Fruit fly (Drosophila melanogaster) whole organism, embryonic: Measurements from ENCODE around the gene CG7272.

Source experiments
- B-H2 ChIP-seq: fragments of 200-800 bp; sonication (Bioruptor generic); optimal IDR thresholded peaks from 2 replicates; lab custom pipeline; 2018; ENCODE audit warnings: missing biosample characterization, mild to moderate bottlenecking, missing genetic modification characterization
- C15 ChIP-seq: fragments of 200-800 bp; sonication (Bioruptor generic); IDR thresholded peaks from 3 replicates; pipeline ENCODE4 v1.3.6; 2022; ENCODE audit warnings: missing biosample characterization, missing genetic modification characterization
- CG10462 ChIP-seq: fragments of 200-800 bp; sonication (Bioruptor generic); optimal IDR thresholded peaks from 2 replicates; lab custom pipeline; 2016; ENCODE audit warnings: missing biosample characterization, missing genetic modification characterization
- CG10959 ChIP-seq: fragments of 200-800 bp; sonication (Bioruptor generic); IDR thresholded peaks from 2 replicates; pipeline ENCODE4 v1.3.6; 2022; ENCODE audit warnings: missing biosample characterization, missing genetic modification characterization
- CG12299 ChIP-seq: fragments of 200-800 bp; sonication (Bioruptor generic); optimal IDR thresholded peaks from 2 replicates; lab custom pipeline; 2018; ENCODE audit warnings: missing biosample characterization, mild to moderate bottlenecking, missing genetic modification characterization
- CG12391 ChIP-seq: fragments of 200-800 bp; sonication (Bioruptor generic); optimal IDR thresholded peaks from 3 replicates; lab custom pipeline; 2018; ENCODE audit warnings: missing biosample characterization, mild to moderate bottlenecking, missing genetic modification characterization, moderate library complexity
- CG12769 ChIP-seq: fragments of 200-800 bp; sonication (Bioruptor generic); optimal IDR thresholded peaks from 2 replicates; lab custom pipeline; 2019; ENCODE audit warnings: missing biosample characterization, mild to moderate bottlenecking, missing genetic modification characterization, moderate library complexity
- CG14667 ChIP-seq: fragments of 200-800 bp; sonication (Bioruptor generic); IDR thresholded peaks from 2 replicates; pipeline ENCODE4 v1.3.6; 2022; ENCODE audit warnings: missing biosample characterization, missing genetic modification characterization
- CG15696 ChIP-seq: fragments of 200-800 bp; sonication (Bioruptor generic); optimal IDR thresholded peaks from 2 replicates; lab custom pipeline; 2019; ENCODE audit warnings: missing biosample characterization, mild to moderate bottlenecking, missing genetic modification characterization, moderate library complexity
- CG18619 ChIP-seq: fragments of 200-800 bp; sonication (Bioruptor generic); optimal IDR thresholded peaks from 3 replicates; lab custom pipeline; 2017; ENCODE audit warnings: missing biosample characterization, mild to moderate bottlenecking, missing genetic modification characterization
- CG2712 ChIP-seq: fragments of 200-800 bp; optimal IDR thresholded peaks from 3 replicates; lab custom pipeline; 2019; ENCODE audit warnings: missing biosample characterization, mild to moderate bottlenecking, missing genetic modification characterization, moderate library complexity
- CG30403 ChIP-seq: fragments of 200-800 bp; sonication (Bioruptor generic); optimal IDR thresholded peaks from 3 replicates; lab custom pipeline; 2016; ENCODE audit warnings: missing biosample characterization, missing genetic modification characterization
- CG3847 ChIP-seq: fragments of 200-800 bp; sonication (Bioruptor generic); IDR thresholded peaks from 2 replicates; pipeline ENCODE4 v1.3.6; 2022; ENCODE audit warnings: missing biosample characterization, missing genetic modification characterization
- CG4328 ChIP-seq: fragments of 200-800 bp; sonication (Bioruptor generic); optimal IDR thresholded peaks from 3 replicates; lab custom pipeline; 2017; ENCODE audit warnings: missing biosample characterization, missing genetic modification reagents, missing genetic modification characterization
- CG4730 ChIP-seq: fragments of 200-800 bp; sonication (Bioruptor generic); IDR thresholded peaks from 2 replicates; pipeline ENCODE4 v1.3.6; 2022; ENCODE audit warnings: missing biosample characterization, missing genetic modification characterization
- CG5245 ChIP-seq: fragments of 200-800 bp; sonication (Bioruptor generic); optimal IDR thresholded peaks from 3 replicates; lab custom pipeline; 2016; ENCODE audit warnings: missing biosample characterization, missing genetic modification characterization
- CG6272 ChIP-seq: fragments of 200-800 bp; sonication (Bioruptor generic); IDR thresholded peaks from 2 replicates; pipeline ENCODE4 v1.3.6; 2022; ENCODE audit warnings: missing biosample characterization, missing genetic modification characterization
- CG6813 ChIP-seq: fragments of 200-800 bp; sonication (Bioruptor generic); optimal IDR thresholded peaks from 2 replicates; lab custom pipeline; 2017; ENCODE audit warnings: missing biosample characterization, missing genetic modification characterization, mild to moderate bottlenecking, moderate library complexity, missing genetic modification reagents
- CG7271 ChIP-seq: fragments of 200-800 bp; sonication (Bioruptor generic); optimal IDR thresholded peaks from 2 replicates; lab custom pipeline; 2018; ENCODE audit warnings: missing biosample characterization, mild to moderate bottlenecking, missing genetic modification characterization, moderate library complexity
- CG7357 ChIP-seq: fragments of 200-800 bp; sonication (Bioruptor generic); IDR thresholded peaks from 3 replicates; pipeline ENCODE4 v1.3.6; 2022; ENCODE audit warnings: missing biosample characterization, missing genetic modification characterization
- CG9932 ChIP-seq: fragments of 200-800 bp; sonication (Bioruptor generic); IDR thresholded peaks from 2 replicates; pipeline ENCODE4 v1.3.6; 2022; ENCODE audit warnings: missing biosample characterization, missing genetic modification characterization
- E2f1 ChIP-seq: fragments of 200-800 bp; sonication (Bioruptor generic); IDR thresholded peaks from 2 replicates; pipeline ENCODE4 v1.3.6; 2022; ENCODE audit warnings: missing biosample characterization, missing genetic modification characterization
- Fer1 ChIP-seq: fragments of 200-800 bp; sonication (Bioruptor generic); optimal IDR thresholded peaks from 2 replicates; lab custom pipeline; 2017; ENCODE audit warnings: missing biosample characterization, mild to moderate bottlenecking, missing genetic modification characterization
- Gsc ChIP-seq: fragments of 200-800 bp; sonication (Bioruptor generic); IDR thresholded peaks from 2 replicates; pipeline ENCODE4 v1.3.6; 2022; ENCODE audit warnings: missing biosample characterization, missing genetic modification characterization
- HHEX ChIP-seq: fragments of 200-800 bp; sonication (Bioruptor generic); optimal IDR thresholded peaks from 3 replicates; lab custom pipeline; 2017; ENCODE audit warnings: missing biosample characterization, mild to moderate bottlenecking, missing genetic modification characterization, missing genetic modification reagents
- HLH3B ChIP-seq: fragments of 200-800 bp; sonication (Bioruptor generic); IDR thresholded peaks from 2 replicates; pipeline ENCODE4 v1.3.6; 2022; ENCODE audit warnings: missing biosample characterization, missing genetic modification characterization
- Hey ChIP-seq: fragments of 200-800 bp; sonication (Bioruptor generic); optimal IDR thresholded peaks from 3 replicates; lab custom pipeline; 2018; ENCODE audit warnings: missing biosample characterization, mild to moderate bottlenecking, missing genetic modification characterization
- Nf-YC ChIP-seq: fragments of 200-800 bp; optimal IDR thresholded peaks from 3 replicates; lab custom pipeline; 2019; ENCODE audit warnings: missing biosample characterization, mild to moderate bottlenecking, missing genetic modification characterization, moderate library complexity
- Oaz ChIP-seq: fragments of 200-800 bp; sonication (Bioruptor generic); IDR thresholded peaks from 2 replicates; pipeline ENCODE4 v1.3.6; 2022; ENCODE audit warnings: missing biosample characterization, missing genetic modification characterization
- Side ChIP-seq: fragments of 200-800 bp; sonication (Bioruptor generic); optimal IDR thresholded peaks from 2 replicates; lab custom pipeline; 2016; ENCODE audit warnings: missing biosample characterization, missing genetic modification characterization
- Ssrp ChIP-seq: fragments of 200-800 bp; sonication (Bioruptor generic); optimal IDR thresholded peaks from 2 replicates; lab custom pipeline; 2018; ENCODE audit warnings: missing biosample characterization, mild to moderate bottlenecking, missing genetic modification characterization, moderate library complexity
- bbx ChIP-seq: fragments of 200-800 bp; sonication (Bioruptor generic); IDR thresholded peaks from 2 replicates; pipeline ENCODE4 v1.3.6; 2022; ENCODE audit warnings: missing biosample characterization, missing genetic modification characterization; ENCODE audit not compliant: partially characterized antibody
- cas ChIP-seq: fragments of 200-800 bp; sonication (Bioruptor generic); IDR thresholded peaks from 2 replicates; pipeline ENCODE4 v1.3.6; 2022; ENCODE audit warnings: missing biosample characterization, missing genetic modification characterization
- cato ChIP-seq: fragments of 200-800 bp; sonication (Bioruptor generic); optimal IDR thresholded peaks from 2 replicates; lab custom pipeline; 2016; ENCODE audit warnings: missing biosample characterization, missing genetic modification characterization, borderline replicate concordance
- corto ChIP-seq: fragments of 200-800 bp; sonication (Bioruptor generic); optimal IDR thresholded peaks from 2 replicates; lab custom pipeline; 2016; ENCODE audit warnings: missing biosample characterization, mild to moderate bottlenecking, missing genetic modification characterization, moderate library complexity
- cwo ChIP-seq: fragments of 200-800 bp; sonication (Bioruptor generic); optimal IDR thresholded peaks from 3 replicates; lab custom pipeline; 2017; ENCODE audit warnings: missing biosample characterization, missing genetic modification characterization, mild to moderate bottlenecking, moderate library complexity, missing genetic modification reagents
- dmrt99B ChIP-seq: fragments of 200-800 bp; sonication (Bioruptor generic); optimal IDR thresholded peaks from 2 replicates; lab custom pipeline; 2018; ENCODE audit warnings: missing biosample characterization, mild to moderate bottlenecking, missing genetic modification characterization, moderate library complexity
- gce ChIP-seq: fragments of 200-800 bp; sonication (Bioruptor generic); IDR thresholded peaks from 3 replicates; pipeline ENCODE4 v1.3.6; 2022; ENCODE audit warnings: missing biosample characterization, missing genetic modification characterization
- grn ChIP-seq: fragments of 200-800 bp; sonication (Bioruptor generic); optimal IDR thresholded peaks from 3 replicates; lab custom pipeline; 2017; ENCODE audit warnings: missing biosample characterization, missing genetic modification characterization
- insv ChIP-seq, 2 experiments: fragments of 200-800 bp; sonication (Bioruptor generic); optimal IDR thresholded peaks; 3 replicates each; lab custom pipeline; 2016 to 2018; ENCODE audit warnings: missing biosample characterization in 2 of 2, missing genetic modification characterization in 2 of 2
- inv ChIP-seq: fragments of 200-800 bp; sonication (Bioruptor generic); IDR thresholded peaks from 2 replicates; pipeline ENCODE4 v1.3.6; 2022; ENCODE audit warnings: missing biosample characterization, missing genetic modification characterization; ENCODE audit not compliant: partially characterized antibody
- jing ChIP-seq: fragments of 200-800 bp; sonication (Bioruptor generic); optimal IDR thresholded peaks from 2 replicates; lab custom pipeline; 2018; ENCODE audit warnings: missing biosample characterization, mild to moderate bottlenecking, missing genetic modification characterization
- kay ChIP-seq: fragments of 200-800 bp; sonication (Bioruptor generic); optimal IDR thresholded peaks from 2 replicates; lab custom pipeline; 2016; ENCODE audit warnings: missing biosample characterization, missing genetic modification characterization
- lbe ChIP-seq: fragments of 200-800 bp; sonication (Bioruptor generic); optimal IDR thresholded peaks from 2 replicates; lab custom pipeline; 2016; ENCODE audit warnings: missing biosample characterization, mild to moderate bottlenecking, missing genetic modification characterization
- lmd ChIP-seq: fragments of 200-800 bp; sonication (Bioruptor generic); IDR thresholded peaks from 2 replicates; pipeline ENCODE4 v1.3.6; 2022; ENCODE audit warnings: missing biosample characterization, missing genetic modification characterization
- nerfin-1 ChIP-seq: fragments of 200-800 bp; sonication (Bioruptor generic); optimal IDR thresholded peaks from 3 replicates; lab custom pipeline; 2019; ENCODE audit warnings: missing biosample characterization, mild to moderate bottlenecking, missing genetic modification characterization, moderate library complexity
- pan ChIP-seq, 4 experiments: fragments of >200 bp in 3 of 4; fragments of 200-800 bp in 1 of 4; sonication (Bioruptor generic) in 1 of 4; optimal IDR thresholded peaks in 3 of 4; IDR thresholded peaks in 1 of 4; 2 replicates each; pipeline versions ENCODE4 v1.3.6 to Lab custom; 2017 to 2022; ENCODE audit warnings: missing biosample characterization in 2 of 4, missing genetic modification characterization in 2 of 4, mixed read lengths in 1 of 4
- ro ChIP-seq: fragments of 200-800 bp; sonication (Bioruptor generic); IDR thresholded peaks from 2 replicates; pipeline ENCODE4 v1.3.6; 2022; ENCODE audit warnings: missing biosample characterization, missing genetic modification characterization
- ssp ChIP-seq: fragments of 200-800 bp; sonication (Bioruptor generic); IDR thresholded peaks from 2 replicates; pipeline ENCODE4 v1.3.6; 2022; ENCODE audit warnings: missing biosample characterization, missing genetic modification characterization

Gene CG7272

DNA sequence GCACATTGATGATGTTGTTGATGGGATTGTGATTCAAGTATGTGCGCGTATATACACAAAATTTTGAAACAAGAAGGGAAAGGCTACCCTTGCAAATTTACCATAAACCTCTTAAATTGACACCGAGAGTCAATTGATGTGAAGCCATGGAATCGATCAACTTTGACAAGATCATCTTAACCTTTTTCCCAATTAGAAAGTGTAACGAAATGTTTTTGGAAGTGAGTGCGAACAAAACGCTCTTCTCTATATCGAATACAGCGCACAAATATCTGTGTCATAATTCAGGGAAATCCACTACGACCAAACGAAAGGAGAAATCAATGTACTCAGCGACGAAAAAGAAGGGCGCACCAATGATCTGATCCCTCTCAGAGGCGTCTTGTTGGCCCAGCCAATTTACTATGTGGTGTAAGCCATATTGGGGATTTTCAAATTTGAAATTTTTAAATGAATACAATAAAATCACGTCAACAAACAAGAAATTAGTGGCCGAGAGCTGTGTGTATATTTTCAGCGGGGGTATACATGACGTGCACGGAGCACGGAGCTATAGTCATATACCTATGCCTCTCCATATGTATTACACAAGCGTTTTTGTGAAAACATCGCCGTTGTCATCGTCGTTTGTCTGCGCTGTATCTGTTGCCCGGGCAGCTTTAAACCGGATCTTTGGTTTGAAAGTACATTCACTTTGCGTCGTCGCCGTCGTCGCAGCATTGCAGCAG lies 32.8 kb downstream of the CG7272 start (continued):
- TF ChIP-seq CG5245: no peak
- peak; percentile 62 for TF ChIP-seq grn (GFP tag; lab: Kevin White, UChicago)
- TF ChIP-seq CG6813 (GFP tag; lab: Kevin White, UChicago): peak; percentile 23
- no peak for TF ChIP-seq CG6272 (GFP tag; lab: Robert Waterston, UW)
- TF ChIP-seq Side (GFP tag; lab: Kevin White, UChicago): peak; percentile 47
- no peak for TF ChIP-seq Nf-YC
- TF ChIP-seq ssp: no peak
- no peak for TF ChIP-seq CG18619 (GFP tag; lab: Kevin White, UChicago)
- peak; percentile 16; the same call in 1 of the 2 replicates for TF ChIP-seq lmd (GFP tag; lab: Robert Waterston, UW)
- peak; percentile 63 for TF ChIP-seq CG2712 (tag; lab: Kevin White, UChicago)
- no peak for TF ChIP-seq Hey (tag; lab: Kevin White, UChicago)
- TF ChIP-seq CG14667 (GFP tag; lab: Robert Waterston, UW): no peak
- TF ChIP-seq cas: 0 out of 2 replicates have a peak, but pooled peaks have one; percentile 5
- peak; percentile 5 for TF ChIP-seq cwo (GFP tag; lab: Kevin White, UChicago)
- no peak for TF ChIP-seq CG12299 (tag; lab: Kevin White, UChicago)
- peak; percentile 23 for TF ChIP-seq Fer1
- no peak for TF ChIP-seq Oaz (GFP tag; lab: Robert Waterston, UW)
- peak; percentile 3 for TF ChIP-seq corto (GFP tag; lab: Kevin White, UChicago)
- 0 out of 2 replicates have a peak, but pooled peaks have one; percentile 21 for TF ChIP-seq E2f1 (GFP tag; lab: Robert Waterston, UW)
- no peak for TF ChIP-seq CG4730
- peak; percentile 12 for TF ChIP-seq CG4328 (GFP tag; lab: Kevin White, UChicago)
- no peak for TF ChIP-seq pan (optimal IDR thresholded peaks at IDR 0.05; lab: Kevin White, UChicago)
- TF ChIP-seq pan (GFP tag; optimal IDR thresholded peaks at IDR 0.05 in 1 of 2, IDR thresholded peaks at IDR 0.05 in 1 of 2): peak in 1 of 2 experiments; percentile 22
- TF ChIP-seq CG12769 (tag; lab: Kevin White, UChicago): no peak
- no peak for TF ChIP-seq CG10462 (GFP tag; lab: Kevin White, UChicago)
- peak; percentile 87 for TF ChIP-seq lbe (GFP tag; lab: Kevin White, UChicago)
- TF ChIP-seq ro (GFP tag; lab: Robert Waterston, UW): no peak
- 0 out of 3 replicates have a peak, but pooled peaks have one; percentile 8 for TF ChIP-seq CG7357
- no peak for TF ChIP-seq CG7271 (tag; lab: Kevin White, UChicago)
- no peak for TF ChIP-seq kay (GFP tag; lab: Kevin White, UChicago)
- TF ChIP-seq inv (GFP tag; lab: Robert Waterston, UW): no peak
- TF ChIP-seq CG15696: peak; percentile 18
- TF ChIP-seq Ssrp (tag; lab: Kevin White, UChicago): peak; percentile 40
- TF ChIP-seq CG9932 (GFP tag; lab: Robert Waterston, UW): peak; percentile 46
- TF ChIP-seq HLH3B (GFP tag; lab: Robert Waterston, UW): peak; percentile 57
- peak; percentile 32 for TF ChIP-seq CG12391 (tag; lab: Kevin White, UChicago)
- peak; percentile 45 for TF ChIP-seq CG30403
- TF ChIP-seq bbx (GFP tag; lab: Robert Waterston, UW): no peak
- TF ChIP-seq CG3847 (GFP tag; lab: Robert Waterston, UW): no peak
- peak; percentile 81 for TF ChIP-seq dmrt99B (tag; lab: Kevin White, UChicago)
- TF ChIP-seq insv (GFP tag; optimal IDR thresholded peaks at IDR 0.05; lab: Kevin White, UChicago): no peak
- TF ChIP-seq C15 (GFP tag; lab: Robert Waterston, UW): no peak
- no peak for TF ChIP-seq cato (GFP tag; lab: Kevin White, UChicago)
- no peak for TF ChIP-seq jing (GFP tag; lab: Kevin White, UChicago)
- peak; percentile 16 for TF ChIP-seq nerfin-1 (tag; lab: Kevin White, UChicago)
- TF ChIP-seq CG10959 (GFP tag; lab: Robert Waterston, UW): no peak
- TF ChIP-seq gce (GFP tag; lab: Robert Waterston, UW): peak; percentile 8; the same call in 1 of the 3 replicates
- no peak for TF ChIP-seq B-H2
- TF ChIP-seq HHEX (GFP tag; lab: Kevin White, UChicago): peak; percentile 40
- no peak for TF ChIP-seq Gsc (GFP tag; lab: Robert Waterston, UW)
